Worm (Caenorhabditis elegans): ENCODE data around the gene W03B1.3.

ce11 chrIV:4284020-4284419, 52.0 kb downstream of the W03B1.3 start, which contains the start of gene F15E6.6:
- no peak for TF ChIP-seq ztf-11 (tag; optimal IDR thresholded peaks at IDR 0.05)
- no peak for TF ChIP-seq lin-39 (tag; optimal IDR thresholded peaks at IDR 0.05)
- TF ChIP-seq snpc-4 (tag; optimal IDR thresholded peaks at IDR 0.05) = no peak
- TF ChIP-seq mdl-1 (tag; optimal IDR thresholded peaks at IDR 0.05) = no peak
- no peak for TF ChIP-seq nhr-28 (tag; optimal IDR thresholded peaks at IDR 0.05)
- no peak for TF ChIP-seq ama-1 (optimal IDR thresholded peaks at IDR 0.05)
- no peak for TF ChIP-seq mef-2 (tag; optimal IDR thresholded peaks at IDR 0.05)
- TF ChIP-seq dpl-1 (GFP tag; optimal IDR thresholded peaks at IDR 0.05) = no peak
- TF ChIP-seq pqm-1 (tag; optimal IDR thresholded peaks at IDR 0.05) = no peak
- no peak for TF ChIP-seq lin-13 (GFP tag; optimal IDR thresholded peaks at IDR 0.05)

All from whole organism, L1 larva.